Fruit fly (Drosophila melanogaster) whole organism, prepupa: ENCODE results near the gene tst.
A peak's percentile ranks its signal among the peaks of the same experiment; 100 is the strongest.

Experiments
- Blimp-1 ChIP-seq: fragments of 200-800 bp; sonication (Bioruptor generic); optimal IDR thresholded peaks from 3 replicates; lab custom pipeline; 2017; ENCODE audit warnings: missing biosample characterization, missing genetic modification characterization, mild to moderate bottlenecking, moderate library complexity, missing genetic modification reagents
- CG10631 ChIP-seq: fragments of 200-800 bp; sonication (Bioruptor generic); optimal IDR thresholded peaks from 2 replicates; lab custom pipeline; 2016; ENCODE audit warnings: missing biosample characterization, missing genetic modification characterization
- CG10669 ChIP-seq: fragments of 200-800 bp; sonication (Bioruptor generic); optimal IDR thresholded peaks from 3 replicates; lab custom pipeline; 2018; ENCODE audit warnings: missing biosample characterization, mild to moderate bottlenecking, missing genetic modification characterization, moderate library complexity
- CG11294 ChIP-seq: fragments of 200-800 bp; sonication (Bioruptor generic); IDR thresholded peaks from 2 replicates; pipeline ENCODE4 v1.3.6; 2022; ENCODE audit warnings: missing biosample characterization, missing genetic modification characterization
- CG11762 ChIP-seq: fragments of 200-800 bp; sonication (Bioruptor generic); optimal IDR thresholded peaks from 3 replicates; lab custom pipeline; 2016; ENCODE audit warnings: missing biosample characterization, missing genetic modification characterization; ENCODE audit not compliant: insufficient read depth
- CG15336 ChIP-seq: fragments of 200-800 bp; sonication (Bioruptor generic); IDR thresholded peaks from 2 replicates; pipeline ENCODE4 v1.3.6; 2022; ENCODE audit warnings: missing biosample characterization, missing genetic modification characterization
- CG1621 ChIP-seq: fragments of 200-800 bp; sonication (Bioruptor generic); optimal IDR thresholded peaks from 3 replicates; lab custom pipeline; 2018; ENCODE audit warnings: missing biosample characterization, mild to moderate bottlenecking, missing genetic modification characterization
- CG16779 ChIP-seq: fragments of 200-800 bp; sonication (Bioruptor generic); optimal IDR thresholded peaks from 3 replicates; lab custom pipeline; 2017; ENCODE audit warnings: missing biosample characterization, mild to moderate bottlenecking, missing genetic modification characterization
- CG3032 ChIP-seq: fragments of 200-800 bp; optimal IDR thresholded peaks from 2 replicates; lab custom pipeline; 2019; ENCODE audit warnings: missing biosample characterization, mild to moderate bottlenecking, missing genetic modification characterization, moderate library complexity
- CG32006 ChIP-seq: fragments of 200-800 bp; sonication (Bioruptor generic); optimal IDR thresholded peaks from 3 replicates; lab custom pipeline; 2017; ENCODE audit warnings: missing biosample characterization, mild to moderate bottlenecking, missing genetic modification characterization
- CG34406 ChIP-seq: fragments of 200-800 bp; sonication (Bioruptor generic); optimal IDR thresholded peaks from 3 replicates; lab custom pipeline; 2016; ENCODE audit warnings: missing biosample characterization, missing genetic modification characterization
- CG3919 ChIP-seq: fragments of 200-800 bp; sonication (Bioruptor generic); optimal IDR thresholded peaks from 3 replicates; lab custom pipeline; 2016; ENCODE audit warnings: missing biosample characterization, missing genetic modification characterization
- CG6163 ChIP-seq: fragments of 200-800 bp; sonication (Bioruptor generic); IDR thresholded peaks from 3 replicates; pipeline ENCODE4 v1.3.6; 2022; ENCODE audit warnings: missing biosample characterization, missing genetic modification characterization
- CG6276 ChIP-seq: fragments of 200-800 bp; sonication (Bioruptor generic); optimal IDR thresholded peaks from 2 replicates; lab custom pipeline; 2017; ENCODE audit warnings: missing biosample characterization, mild to moderate bottlenecking, missing genetic modification characterization
- CG6792 ChIP-seq: fragments of 200-800 bp; sonication (Bioruptor generic); optimal IDR thresholded peaks from 3 replicates; lab custom pipeline; 2016; ENCODE audit warnings: missing biosample characterization, missing genetic modification characterization
- CG6808 ChIP-seq: fragments of 200-800 bp; sonication (Bioruptor generic); optimal IDR thresholded peaks from 3 replicates; lab custom pipeline; 2017; ENCODE audit warnings: missing biosample characterization, missing genetic modification characterization, mild to moderate bottlenecking, moderate library complexity, missing genetic modification reagents
- CG7368 ChIP-seq: fragments of 200-800 bp; sonication (Bioruptor generic); optimal IDR thresholded peaks from 3 replicates; lab custom pipeline; 2016; ENCODE audit warnings: missing biosample characterization, missing genetic modification characterization
- CG8119 ChIP-seq: fragments of 200-800 bp; sonication (Bioruptor generic); IDR thresholded peaks from 3 replicates; pipeline ENCODE4 v1.3.6; 2022; ENCODE audit warnings: missing biosample characterization, missing genetic modification characterization
- CG8632 ChIP-seq: fragments of 200-800 bp; sonication (Bioruptor generic); optimal IDR thresholded peaks from 3 replicates; lab custom pipeline; 2016; ENCODE audit warnings: missing biosample characterization, missing genetic modification characterization
- CG9139 ChIP-seq: fragments of 200-800 bp; sonication (Bioruptor generic); optimal IDR thresholded peaks from 3 replicates; lab custom pipeline; 2017; ENCODE audit warnings: missing biosample characterization, mild to moderate bottlenecking, missing genetic modification characterization
- Eip75B ChIP-seq: fragments of 200-800 bp; sonication (Bioruptor generic); optimal IDR thresholded peaks from 3 replicates; lab custom pipeline; 2016; ENCODE audit warnings: missing biosample characterization, missing genetic modification characterization
- Eip78C ChIP-seq: fragments of 200-800 bp; sonication (Bioruptor generic); peaks from one replicate; lab custom pipeline; 2016; ENCODE audit warnings: missing biosample characterization, missing genetic modification characterization
- Ets96B ChIP-seq: fragments of 200-800 bp; optimal IDR thresholded peaks from 2 replicates; lab custom pipeline; 2019; ENCODE audit warnings: missing biosample characterization, mild to moderate bottlenecking, missing genetic modification characterization, moderate library complexity
- Gug ChIP-seq: fragments of 200-800 bp; sonication (Bioruptor generic); IDR thresholded peaks from 2 replicates; pipeline ENCODE4 v1.3.6; 2022; ENCODE audit warnings: missing biosample characterization, missing genetic modification characterization
- Hr4 ChIP-seq: fragments of 200-800 bp; sonication (Bioruptor generic); optimal IDR thresholded peaks from 3 replicates; lab custom pipeline; 2016; ENCODE audit warnings: missing biosample characterization, missing genetic modification characterization
- Lpt ChIP-seq: fragments of 200-800 bp; sonication (Bioruptor generic); optimal IDR thresholded peaks from 3 replicates; lab custom pipeline; 2016; ENCODE audit warnings: missing biosample characterization, missing genetic modification characterization
- Met ChIP-seq: fragments of 200-800 bp; sonication (Bioruptor generic); optimal IDR thresholded peaks from 3 replicates; lab custom pipeline; 2016; ENCODE audit warnings: missing biosample characterization, missing genetic modification characterization
- OdsH ChIP-seq: fragments of 200-800 bp; sonication (Bioruptor generic); optimal IDR thresholded peaks from 3 replicates; lab custom pipeline; 2016; ENCODE audit warnings: missing biosample characterization, missing genetic modification characterization
- Smox ChIP-seq: fragments of 200-800 bp; sonication (Bioruptor generic); optimal IDR thresholded peaks from 3 replicates; lab custom pipeline; 2016; ENCODE audit warnings: missing biosample characterization, missing genetic modification characterization
- Sox14 ChIP-seq: fragments of 200-800 bp; sonication (Bioruptor generic); optimal IDR thresholded peaks from 3 replicates; lab custom pipeline; 2016; ENCODE audit warnings: missing biosample characterization, missing genetic modification characterization
- achi ChIP-seq: fragments of 200-800 bp; sonication (Bioruptor generic); optimal IDR thresholded peaks from 3 replicates; lab custom pipeline; 2016; ENCODE audit warnings: missing biosample characterization, missing genetic modification characterization
- acj6 ChIP-seq: fragments of 200-800 bp; sonication (Bioruptor generic); optimal IDR thresholded peaks from 3 replicates; lab custom pipeline; 2016; ENCODE audit warnings: missing biosample characterization, missing genetic modification characterization
- dsx ChIP-seq: fragments of 200-800 bp; optimal IDR thresholded peaks from 3 replicates; lab custom pipeline; 2019; ENCODE audit warnings: missing biosample characterization, mild to moderate bottlenecking, missing genetic modification characterization, moderate library complexity; ENCODE audit not compliant: poor library complexity, severe bottlenecking
- eg ChIP-seq: fragments of 200-800 bp; sonication (Bioruptor generic); IDR thresholded peaks from 3 replicates; pipeline ENCODE4 v1.3.6; 2022; ENCODE audit warnings: missing biosample characterization, missing genetic modification characterization
- esn ChIP-seq: fragments of 200-800 bp; sonication (Bioruptor generic); optimal IDR thresholded peaks from 2 replicates; lab custom pipeline; 2016; ENCODE audit warnings: missing biosample characterization, mild to moderate bottlenecking, missing genetic modification characterization, moderate library complexity
- lz ChIP-seq: fragments of 200-800 bp; sonication (Bioruptor generic); optimal IDR thresholded peaks from 3 replicates; lab custom pipeline; 2016; ENCODE audit warnings: missing biosample characterization, missing genetic modification characterization
- net ChIP-seq: fragments of 200-800 bp; sonication (Bioruptor generic); optimal IDR thresholded peaks from 3 replicates; lab custom pipeline; 2016; ENCODE audit warnings: missing biosample characterization, missing genetic modification characterization
- pdm3 ChIP-seq: fragments of 200-800 bp; sonication (Bioruptor generic); optimal IDR thresholded peaks from 3 replicates; lab custom pipeline; 2016; ENCODE audit warnings: missing biosample characterization, missing genetic modification characterization
- spab ChIP-seq: fragments of 200-800 bp; sonication (Bioruptor generic); optimal IDR thresholded peaks from 2 replicates; lab custom pipeline; 2017; ENCODE audit warnings: missing biosample characterization, mild to moderate bottlenecking, missing genetic modification characterization, missing genetic modification reagents
- ss ChIP-seq, 2 experiments: fragments of 200-800 bp; sonication (Bioruptor generic); optimal IDR thresholded peaks; 2 replicates in 1 of 2; 3 replicates in 1 of 2; lab custom pipeline; 2017 to 2018; ENCODE audit warnings: mild to moderate bottlenecking in 2 of 2, missing biosample characterization in 2 of 2, missing genetic modification characterization in 2 of 2, moderate library complexity in 1 of 2
- svp ChIP-seq: fragments of 200-800 bp; sonication (Bioruptor generic); peaks from one replicate; lab custom pipeline; 2016; ENCODE audit warnings: missing biosample characterization, missing genetic modification characterization

Gene tst

DNA sequence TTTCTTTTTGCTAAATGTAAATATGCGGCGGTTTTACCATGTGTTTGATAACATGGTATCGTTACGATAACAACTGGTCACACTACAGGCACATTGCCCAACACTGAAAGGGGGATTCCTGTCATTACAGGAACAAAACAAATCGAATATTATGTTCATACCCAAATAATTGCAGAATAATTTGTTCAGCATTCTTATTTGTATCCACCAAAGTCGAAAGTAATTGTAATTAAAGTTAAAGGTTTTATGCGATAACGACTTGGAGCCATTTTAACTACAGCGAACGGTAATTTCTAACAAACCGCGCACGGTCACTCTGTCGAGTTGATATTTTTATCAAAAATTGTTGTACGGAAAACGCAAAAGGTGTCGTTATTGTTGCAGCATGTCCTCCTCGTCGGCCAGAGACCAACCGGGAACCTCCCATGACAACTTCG, 5.2 kb downstream of the tst start, which contains the start of the genes CG10214 and CG10375 (continued):
- peak; percentile 67 for TF ChIP-seq CG3032
- peak; percentile 60 for TF ChIP-seq CG7368 (GFP tag; lab: Kevin White, UChicago)
- peak; percentile 50 for TF ChIP-seq CG10669
- peak; percentile 57; the same call in 1 of the 2 replicates for TF ChIP-seq Gug
- TF ChIP-seq Blimp-1 (GFP tag; lab: Kevin White, UChicago): no peak
- no peak for TF ChIP-seq CG16779 (tag; lab: Kevin White, UChicago)
- TF ChIP-seq net: peak; percentile 22
- peak; percentile 81 for TF ChIP-seq lz (GFP tag; lab: Kevin White, UChicago)

dm6 chr3R:23763622-23764273, 8.9 kb downstream of the tst start, which contains the start of gene Lsd-1:
TSS of gene Lsd-1 (plus strand) at chr3R:23763857.
- peak; percentile 44; the same call in 1 of the 3 replicates for TF ChIP-seq CG8119
- TF ChIP-seq CG1621: peak; percentile 29
- TF ChIP-seq lz (GFP tag; lab: Kevin White, UChicago): no peak
- TF ChIP-seq CG32006 (GFP tag; lab: Kevin White, UChicago): peak; percentile 54
- TF ChIP-seq acj6 (GFP tag; lab: Kevin White, UChicago): no peak
- peak; percentile 2 for TF ChIP-seq OdsH (GFP tag; lab: Kevin White, UChicago)
- peak; percentile 12; the same call in 1 of the 2 replicates for TF ChIP-seq Gug
- peak; percentile 51; the same call in 2 of the 3 replicates for TF ChIP-seq eg (GFP tag; lab: Robert Waterston, UW)
- peak; percentile 69 for TF ChIP-seq CG16779 (tag; lab: Kevin White, UChicago)
- TF ChIP-seq pdm3 (GFP tag; lab: Kevin White, UChicago): no peak
- no peak for TF ChIP-seq Lpt (GFP tag; lab: Kevin White, UChicago)
- TF ChIP-seq CG6808 (GFP tag; lab: Kevin White, UChicago): peak; percentile 76
- peak; percentile 46 for TF ChIP-seq CG10669
- no peak for TF ChIP-seq CG7368 (GFP tag; lab: Kevin White, UChicago)
- peak; percentile 9 for TF ChIP-seq CG3919 (GFP tag; lab: Kevin White, UChicago)
- no peak for TF ChIP-seq Eip75B
- peak; percentile 51 for TF ChIP-seq spab
- peak; percentile 81 to 82 for TF ChIP-seq ss (GFP tag; optimal IDR thresholded peaks at IDR 0.05; lab: Kevin White, UChicago)
- peak; percentile 31 for TF ChIP-seq esn
- no peak for TF ChIP-seq CG11762 (GFP tag; lab: Kevin White, UChicago)
- peak; percentile 64 for TF ChIP-seq net
- TF ChIP-seq dsx (GFP tag; lab: Kevin White, UChicago): peak; percentile 43
- peak; percentile 28 for TF ChIP-seq CG10631
- TF ChIP-seq Eip78C (GFP tag; lab: Kevin White, UChicago): peak; percentile 87
- TF ChIP-seq CG15336 (GFP tag; lab: Robert Waterston, UW): peak; percentile 80
- TF ChIP-seq CG8632 (GFP tag; lab: Kevin White, UChicago): no peak
- peak; percentile 60 for TF ChIP-seq CG9139 (GFP tag; lab: Kevin White, UChicago)
- peak; percentile 44 for TF ChIP-seq CG6163 (GFP tag; lab: Robert Waterston, UW)
- peak; percentile 32 for TF ChIP-seq CG6792 (GFP tag; lab: Kevin White, UChicago)
- peak; percentile 33 for TF ChIP-seq CG34406 (GFP tag; lab: Kevin White, UChicago)
- peak; percentile 1 for TF ChIP-seq achi (GFP tag; lab: Kevin White, UChicago)
- TF ChIP-seq CG6276 (GFP tag; lab: Kevin White, UChicago): peak; percentile 71
- TF ChIP-seq svp (GFP tag; lab: Kevin White, UChicago): peak; percentile 98
- peak; percentile 29 for TF ChIP-seq Sox14 (GFP tag; lab: Kevin White, UChicago)
- peak; percentile 31 for TF ChIP-seq Hr4
- TF ChIP-seq CG11294 (GFP tag; lab: Robert Waterston, UW): no peak
- TF ChIP-seq Ets96B: peak; percentile 54
- TF ChIP-seq Met: peak; percentile 20
- peak; percentile 22 for TF ChIP-seq Smox
- peak; percentile 62 for TF ChIP-seq CG3032
